Worm (Caenorhabditis elegans): ENCODE results near the gene gob-1.
A peak's percentile ranks its signal among the peaks of the same experiment; 100 is the strongest.

The gob-1 gene

ce11 chrX:15535190-15535636 is 41.8 kb downstream of the gob-1 start:
- TF ChIP-seq nhr-67 (tag; optimal IDR thresholded peaks at IDR 0.05) (no peak), mml-1 (tag; optimal IDR thresholded peaks at IDR 0.05) (no peak), nhr-25 (tag; optimal IDR thresholded peaks at IDR 0.05) (no peak), elt-1 (tag; optimal IDR thresholded peaks at IDR 0.05) (peak; percentile 12), eor-1 (tag; optimal IDR thresholded peaks at IDR 0.05) (no peak), zag-1 (tag; optimal IDR thresholded peaks at IDR 0.05) (no peak), ceh-16 (tag; optimal IDR thresholded peaks at IDR 0.05) (no peak), ceh-82 (tag; optimal IDR thresholded peaks at IDR 0.05) (peak; percentile 15), ceh-9 (tag; optimal IDR thresholded peaks at IDR 0.05) (no peak), nfya-1 (tag; optimal IDR thresholded peaks at IDR 0.05; ENCODE audit: insufficient read depth) (peak; percentile 72), ceh-28 (tag; optimal IDR thresholded peaks at IDR 0.05) (peak; percentile 65), pha-4 (tag; optimal IDR thresholded peaks at IDR 0.05) (no peak), skn-1 (tag; optimal IDR thresholded peaks at IDR 0.05) (no peak), ZK546.5 (tag; optimal IDR thresholded peaks at IDR 0.05) (no peak), ztf-11 (tag; optimal IDR thresholded peaks at IDR 0.05) (no peak), egl-27 (tag; optimal IDR thresholded peaks at IDR 0.05) (no peak), elt-3 (tag; optimal IDR thresholded peaks at IDR 0.05) (no peak), tbx-2 (tag; optimal IDR thresholded peaks at IDR 0.05) (peak; percentile 66), fkh-2 (tag; optimal IDR thresholded peaks at IDR 0.05) (no peak), nhr-28 (tag; optimal IDR thresholded peaks at IDR 0.05) (no peak), nhr-11 (tag; optimal IDR thresholded peaks at IDR 0.05) (no peak), pqm-1 (tag; optimal IDR thresholded peaks at IDR 0.05) (no peak), fos-1 (tag; optimal IDR thresholded peaks at IDR 0.05) (no peak), nhr-23 (tag; optimal IDR thresholded peaks at IDR 0.05) (no peak), mdl-1 (tag; optimal IDR thresholded peaks at IDR 0.05) (no peak), hmg-11 (tag; optimal IDR thresholded peaks at IDR 0.05) (peak; percentile 53), daf-12 (tag; optimal IDR thresholded peaks at IDR 0.05) (no peak), jun-1 (tag; optimal IDR thresholded peaks at IDR 0.05) (no peak), nhr-76 (tag; optimal IDR thresholded peaks at IDR 0.05) (no peak), aly-2 (tag; optimal IDR thresholded peaks at IDR 0.05) (no peak), nhr-43 (tag; optimal IDR thresholded peaks at IDR 0.05; ENCODE audit: poor library complexity, severe bottlenecking) (no peak), lin-15B (tag; optimal IDR thresholded peaks at IDR 0.05) (no peak), snpc-4 (tag; optimal IDR thresholded peaks at IDR 0.05) (no peak), sea-2 (GFP tag; optimal IDR thresholded peaks at IDR 0.05) (no peak), fkh-10 (GFP tag; optimal IDR thresholded peaks at IDR 0.05) (no peak), nhr-12 (tag; optimal IDR thresholded peaks at IDR 0.05) (no peak), ama-1 (optimal IDR thresholded peaks at IDR 0.05) (no peak), egl-5 (tag; optimal IDR thresholded peaks at IDR 0.05) (peak; percentile 63), unc-39 (tag; optimal IDR thresholded peaks at IDR 0.05) (no peak), ztf-4 (tag; optimal IDR thresholded peaks at IDR 0.05) (no peak), lin-39 (tag; optimal IDR thresholded peaks at IDR 0.05) (peak; percentile 79)

- TF ChIP-seq ztf-11 (tag; optimal IDR thresholded peaks at IDR 0.05) = no peak
- no peak for TF ChIP-seq unc-39 (tag; optimal IDR thresholded peaks at IDR 0.05)
- no peak for TF ChIP-seq skn-1 (tag; optimal IDR thresholded peaks at IDR 0.05)
- TF ChIP-seq nhr-76 (tag; optimal IDR thresholded peaks at IDR 0.05) = no peak
Observed at ce11 chrX:15536017-15536416, 42.6 kb downstream of the gob-1 start.

ce11 chrX:15537362-15537761 is 44.0 kb downstream of the gob-1 start, which contains the start of the genes olrn-1 and C02C6.14:
olrn-1 (plus strand) TSS chrX:15537662.
C02C6.14 (plus strand) TSS chrX:15537665.
- no peak for TF ChIP-seq unc-39 (tag; optimal IDR thresholded peaks at IDR 0.05)
- no peak for TF ChIP-seq elt-3 (tag; optimal IDR thresholded peaks at IDR 0.05)
- no peak for TF ChIP-seq lsy-12 (tag; optimal IDR thresholded peaks at IDR 0.05)
- TF ChIP-seq nfya-1 (tag; optimal IDR thresholded peaks at IDR 0.05; ENCODE audit: insufficient read depth) = no peak
- no peak for TF ChIP-seq nhr-25 (tag; optimal IDR thresholded peaks at IDR 0.05)
- no peak for TF ChIP-seq nhr-77 (tag; optimal IDR thresholded peaks at IDR 0.05)
- TF ChIP-seq egl-27 (tag; optimal IDR thresholded peaks at IDR 0.05) = no peak
- no peak for TF ChIP-seq mdl-1 (tag; optimal IDR thresholded peaks at IDR 0.05)
- TF ChIP-seq nhr-237 (tag; optimal IDR thresholded peaks at IDR 0.05) = no peak
